Worm (Caenorhabditis elegans): ENCODE results near the gene nduc-2.

ce11 chrIII:2795442-2796023 lies 8.9 kb downstream of the nduc-2 start:
- no peak for TF ChIP-seq nhr-11 (tag; optimal IDR thresholded peaks at IDR 0.05)
- no peak for TF ChIP-seq lin-39 (tag; optimal IDR thresholded peaks at IDR 0.05)
- no peak for TF ChIP-seq skn-1 (tag; optimal IDR thresholded peaks at IDR 0.05)
- TF ChIP-seq nhr-237 (tag; optimal IDR thresholded peaks at IDR 0.05) = no peak
- TF ChIP-seq elt-1 (tag; optimal IDR thresholded peaks at IDR 0.05) = no peak
- TF ChIP-seq unc-62 (GFP tag; optimal IDR thresholded peaks at IDR 0.05) = no peak
- no peak for TF ChIP-seq ztf-11 (tag; optimal IDR thresholded peaks at IDR 0.05)
- TF ChIP-seq egl-27 (tag; optimal IDR thresholded peaks at IDR 0.05) = no peak
- TF ChIP-seq nhr-77 (tag; optimal IDR thresholded peaks at IDR 0.05) = no peak
